Worm (Caenorhabditis elegans): ENCODE measurements around the gene F40A3.2.

F40A3.2 gene

DNA sequence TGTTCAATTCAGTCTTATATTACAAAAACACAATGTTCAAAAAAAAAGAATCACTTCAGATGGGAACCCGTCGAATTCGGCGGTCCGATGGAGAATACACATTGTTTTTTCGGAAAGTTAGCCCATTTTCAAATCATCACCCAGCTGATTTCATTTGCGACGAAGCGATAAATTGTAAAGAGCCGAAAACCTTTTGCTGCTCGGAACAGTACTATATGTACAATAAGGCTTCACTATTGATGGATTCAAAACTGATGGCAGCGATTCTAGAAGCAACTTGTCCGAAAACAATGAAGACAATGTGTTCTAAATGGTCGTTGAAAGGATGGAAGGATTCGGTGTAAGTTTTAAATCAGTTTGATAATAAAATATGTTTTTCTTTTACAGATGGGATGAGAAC is 20.8 kb upstream of the F40A3.2 start, which contains the start of gene C37C3.1 (continued):
- TF ChIP-seq Y95B8A.8 (GFP tag; IDR thresholded peaks at IDR 0.05) = no peak
- TF ChIP-seq attf-6 (GFP tag; IDR thresholded peaks at IDR 0.05) = peak; percentile 18; the same call in 1 of the 2 replicates
- no peak for TF ChIP-seq F52B5.7 (tag; optimal IDR thresholded peaks at IDR 0.05)
- 0 out of 2 replicates have a peak, but pooled peaks have one; percentile 9 for TF ChIP-seq let-526 (GFP tag; IDR thresholded peaks at IDR 0.05)
- TF ChIP-seq F23B12.7 (tag; optimal IDR thresholded peaks at IDR 0.05; ENCODE audit: insufficient read depth) = no peak
- TF ChIP-seq chd-7 (tag; optimal IDR thresholded peaks at IDR 0.05) = peak; percentile 75
- no peak; the same call in 1 of the 2 replicates for TF ChIP-seq Y56A3A.18 (GFP tag; IDR thresholded peaks at IDR 0.05)
- TF ChIP-seq hmg-1.2 (GFP tag; IDR thresholded peaks at IDR 0.05) = 0 out of 2 replicates have a peak, but pooled peaks have one; percentile 8
- no peak for TF ChIP-seq ztf-26 (tag; optimal IDR thresholded peaks at IDR 0.05)
- TF ChIP-seq K11D2.4 (GFP tag; IDR thresholded peaks at IDR 0.05) = no peak
- TF ChIP-seq ceh-79 (tag; optimal IDR thresholded peaks at IDR 0.05) = no peak
- TF ChIP-seq dpl-1 (GFP tag; optimal IDR thresholded peaks at IDR 0.05) = no peak
- TF ChIP-seq snpc-1.1 (tag; optimal IDR thresholded peaks at IDR 0.05; ENCODE audit: insufficient read depth) = peak; percentile 1
- no peak for TF ChIP-seq bed-1 (GFP tag; IDR thresholded peaks at IDR 0.05)
- peak; percentile 3 for TF ChIP-seq lin-40 (tag; optimal IDR thresholded peaks at IDR 0.05)
- TF ChIP-seq fkh-3 (tag; optimal IDR thresholded peaks at IDR 0.05) = no peak
- TF ChIP-seq lsl-1 (GFP tag; optimal IDR thresholded peaks at IDR 0.05) = no peak
- no peak for TF ChIP-seq F55B11.4 (tag; optimal IDR thresholded peaks at IDR 0.05; ENCODE audit: borderline replicate concordance, insufficient read depth)
- TF ChIP-seq F49E8.2 (tag; optimal IDR thresholded peaks at IDR 0.05; ENCODE audit: insufficient read depth) = no peak
- no peak for TF ChIP-seq nhr-179 (tag; optimal IDR thresholded peaks at IDR 0.05)
- peak; percentile 76 for TF ChIP-seq hsf-1 (GFP tag; IDR thresholded peaks at IDR 0.05)
- peak; percentile 9 for TF ChIP-seq snpc-4 (GFP tag; optimal IDR thresholded peaks at IDR 0.05)
- peak in 2 of 4 experiments; percentile 24 to 39 for TF ChIP-seq snpc-4 (tag; optimal IDR thresholded peaks at IDR 0.05)

DNA sequence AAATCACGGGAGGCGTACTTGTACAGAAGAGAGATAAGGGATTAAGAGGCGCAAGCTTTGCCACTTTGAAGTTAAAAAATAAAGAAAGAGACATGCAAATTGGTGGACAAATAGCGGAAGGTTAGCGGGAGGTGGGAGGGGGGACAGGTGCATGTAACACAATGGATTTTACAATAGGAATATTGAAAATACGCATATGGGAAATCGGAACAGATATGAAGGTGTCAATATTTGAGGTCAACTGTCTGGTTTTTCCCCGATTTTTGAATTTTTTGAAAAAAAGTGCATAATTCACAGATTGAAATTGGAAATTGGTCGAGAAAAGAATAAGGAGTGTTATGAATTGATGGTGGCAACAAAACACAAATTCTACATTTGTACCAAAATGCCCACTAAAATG is 16.9 kb upstream of the F40A3.2 start, which contains the start of gene C37C3.17:
Gene C37C3.17, minus strand, starts transcription at position 101 of the 400 bp plus-strand sequence.
- TF ChIP-seq lin-40 (tag; optimal IDR thresholded peaks at IDR 0.05) (no peak), madf-8 (GFP tag; conservative IDR thresholded peaks at IDR 0.05) (no peak), hsf-1 (GFP tag; IDR thresholded peaks at IDR 0.05) (no peak), ccch-3 (GFP tag; optimal IDR thresholded peaks at IDR 0.05) (no peak), dox-1 (GFP tag; IDR thresholded peaks at IDR 0.05) (no peak), bed-1 (GFP tag; IDR thresholded peaks at IDR 0.05) (no peak), zfh-2 (GFP tag; conservative IDR thresholded peaks at IDR 0.05) (no peak), chd-7 (tag; optimal IDR thresholded peaks at IDR 0.05) (no peak), rcor-1 (GFP tag; IDR thresholded peaks at IDR 0.05) (no peak)

DNA sequence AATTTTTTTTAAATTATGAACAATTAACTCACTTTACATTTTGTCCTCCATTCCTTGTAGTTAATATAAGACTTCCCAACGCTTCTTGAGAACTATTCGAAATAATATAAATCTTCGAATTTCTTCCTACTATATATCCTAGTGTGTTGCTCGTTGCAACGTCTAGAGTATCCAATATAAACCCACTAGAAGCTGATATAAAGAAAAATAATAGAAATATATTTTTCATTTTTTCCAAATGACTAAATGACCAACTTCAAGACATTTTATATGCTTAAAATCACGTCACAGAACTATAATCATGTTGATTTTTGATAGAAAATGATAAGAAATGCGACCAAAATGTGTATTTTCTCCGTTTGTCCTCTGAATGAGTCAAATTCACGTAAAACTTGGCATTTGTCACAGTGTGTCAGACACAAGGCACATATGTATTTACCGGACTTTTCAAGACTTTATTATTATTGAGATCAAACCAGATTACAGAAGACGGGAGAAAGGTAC is 15.6 kb upstream of the F40A3.2 start, which contains the start of gene C37C3.10:
Gene C37C3.10, minus strand, starts transcription at position 51 of the 504 bp plus-strand sequence.
- TF ChIP-seq madf-3 (GFP tag; IDR thresholded peaks at IDR 0.05) (no peak), nhr-179 (tag; optimal IDR thresholded peaks at IDR 0.05) (no peak), lin-40 (tag; optimal IDR thresholded peaks at IDR 0.05) (no peak), madf-8 (GFP tag; conservative IDR thresholded peaks at IDR 0.05) (no peak), chd-7 (tag; optimal IDR thresholded peaks at IDR 0.05) (no peak), Y67H2A.10 (GFP tag; conservative IDR thresholded peaks at IDR 0.05) (no peak), sdz-38 (tag; optimal IDR thresholded peaks at IDR 0.05) (no peak), nfya-2 (GFP tag; IDR thresholded peaks at IDR 0.05) (no peak), T07F8.4 (tag; optimal IDR thresholded peaks at IDR 0.05) (no peak), lag-1 (GFP tag; IDR thresholded peaks at IDR 0.05) (no peak), fkh-3 (tag; optimal IDR thresholded peaks at IDR 0.05) (no peak)

Measured in whole organism, young adult.